Worm (Caenorhabditis elegans): ENCODE results near the gene rgs-7.

ce11 chrX:3600390-3600789 is 58.0 kb downstream of the rgs-7 start, which contains the start of gene cgr-1:
- no peak for TF ChIP-seq ceh-13 (GFP tag; optimal IDR thresholded peaks at IDR 0.05)
- TF ChIP-seq ceh-36 (tag; optimal IDR thresholded peaks at IDR 0.05), result no peak
- TF ChIP-seq flt-1 (GFP tag; IDR thresholded peaks at IDR 0.05), result no peak
- TF ChIP-seq hmbx-1 (tag; optimal IDR thresholded peaks at IDR 0.05), result no peak
- TF ChIP-seq tbx-37 (GFP tag; conservative IDR thresholded peaks at IDR 0.05), result no peak
- no peak for TF ChIP-seq ama-1 (optimal IDR thresholded peaks at IDR 0.05)
- TF ChIP-seq aly-1 (tag; optimal IDR thresholded peaks at IDR 0.05), result no peak
- TF ChIP-seq sea-1 (GFP tag; conservative IDR thresholded peaks at IDR 0.05), result no peak
- TF ChIP-seq hnd-1 (tag; optimal IDR thresholded peaks at IDR 0.05), result no peak
- no peak for TF ChIP-seq F13C5.2 (tag; optimal IDR thresholded peaks at IDR 0.05)
- no peak for TF ChIP-seq hmg-4 (GFP tag; optimal IDR thresholded peaks at IDR 0.05)
- TF ChIP-seq B0310.2 (tag; optimal IDR thresholded peaks at IDR 0.05), result no peak
- no peak for TF ChIP-seq ets-7 (tag; optimal IDR thresholded peaks at IDR 0.05)

Measured in whole organism, early embryonic.